Worm (Caenorhabditis elegans): ENCODE measurements around the gene ipla-5.

DNA sequence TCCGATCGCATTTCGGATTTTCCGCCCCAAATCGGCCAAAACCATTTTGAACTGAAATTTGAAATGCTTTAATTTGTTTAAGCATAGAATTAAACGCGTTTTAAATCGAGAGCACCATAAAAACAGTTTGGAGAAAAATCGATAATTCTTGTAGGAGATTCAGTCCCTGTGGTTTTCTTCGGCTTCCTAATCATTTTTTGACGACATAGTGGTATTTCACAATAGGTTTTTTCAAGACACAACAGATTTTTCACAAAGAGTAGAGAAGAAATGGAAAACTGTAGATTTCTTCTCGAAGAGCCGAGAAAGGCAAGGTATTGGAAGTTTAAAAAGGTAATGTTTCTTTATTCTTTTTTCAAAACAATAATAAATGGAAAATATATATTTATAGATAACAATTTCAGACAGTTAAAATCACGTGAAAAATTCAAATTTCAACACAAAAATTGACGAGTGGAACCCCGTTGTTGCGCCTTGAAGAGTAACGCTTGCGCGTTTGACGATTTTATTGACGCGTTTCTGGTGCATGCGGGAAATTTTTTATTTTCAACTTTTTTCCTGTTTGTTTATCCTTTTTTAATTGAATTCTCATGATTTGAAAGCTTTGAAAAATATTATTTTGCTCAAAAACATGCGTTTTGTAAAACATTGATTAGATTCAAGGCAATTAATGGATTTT, 28.7 kb downstream of the ipla-5 start, which contains the start of gene F21D5.7:
- no peak for TF ChIP-seq tbx-11 (GFP tag; IDR thresholded peaks at IDR 0.05)
- no peak for TF ChIP-seq ama-1 (optimal IDR thresholded peaks at IDR 0.05)
- no peak for TF ChIP-seq sea-1 (GFP tag; conservative IDR thresholded peaks at IDR 0.05)
- TF ChIP-seq flt-1 (GFP tag; IDR thresholded peaks at IDR 0.05) = no peak
- TF ChIP-seq ets-7 (tag; optimal IDR thresholded peaks at IDR 0.05) = no peak
- TF ChIP-seq scrt-1 (GFP tag; IDR thresholded peaks at IDR 0.05) = no peak
- peak; percentile 43 for TF ChIP-seq F13C5.2 (tag; optimal IDR thresholded peaks at IDR 0.05)
- TF ChIP-seq ceh-13 (GFP tag; optimal IDR thresholded peaks at IDR 0.05) = no peak

All from whole organism, early embryonic.